Fruit fly (Drosophila melanogaster) S2 (cell line): ENCODE measurements around the gene Mgat4b.

Source experiments
- CG8478 ChIP-seq: fragments of >200 bp; optimal IDR thresholded peaks from 2 replicates; lab custom pipeline; 2018
- CTCF ChIP-seq, 2 experiments: fragments of >200 bp; optimal IDR thresholded peaks; 2 replicates each; lab custom pipeline; 2018

DNA sequence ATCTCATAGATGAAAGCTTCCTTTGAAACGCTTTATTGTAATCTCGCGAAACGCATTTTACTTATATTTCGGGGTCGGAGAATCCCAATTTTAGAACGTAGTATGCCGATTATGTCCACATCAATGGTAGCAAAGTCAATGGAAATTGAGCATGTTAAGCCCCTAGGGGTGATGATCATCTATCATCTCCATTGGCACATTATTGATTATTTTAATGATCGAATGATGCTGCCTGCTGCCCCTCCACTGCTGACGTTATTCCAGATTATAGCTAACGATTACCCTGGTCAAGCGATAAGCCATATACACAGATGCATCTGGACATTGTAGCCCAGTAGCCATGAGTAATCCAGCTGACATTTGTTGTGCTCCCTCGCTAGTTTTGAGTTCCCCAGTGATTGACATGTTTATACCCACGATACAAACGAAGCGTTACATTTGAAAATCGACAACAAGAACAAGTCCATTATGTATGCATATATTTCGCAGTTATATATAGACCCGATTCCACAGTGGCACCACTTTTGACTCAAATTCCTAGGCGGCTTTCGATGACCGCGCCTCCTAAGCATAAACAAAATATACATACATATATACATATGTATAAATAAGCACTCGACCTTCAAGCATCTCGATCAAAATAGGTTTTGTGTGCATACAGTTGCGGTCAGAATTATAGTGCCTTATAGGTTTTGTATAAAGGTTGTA lies 15.3 kb upstream of the Mgat4b start:
- no peak for TF ChIP-seq CG8478 (lab: Kevin White, UChicago)
- no peak for TF ChIP-seq CTCF (optimal IDR thresholded peaks at IDR 0.05; lab: Kevin White, UChicago)
